Fruit fly (Drosophila melanogaster): ENCODE results near the gene CG7829.
A peak's percentile ranks its signal among the peaks of the same experiment; 100 is the strongest.

Gene CG7829

DNA sequence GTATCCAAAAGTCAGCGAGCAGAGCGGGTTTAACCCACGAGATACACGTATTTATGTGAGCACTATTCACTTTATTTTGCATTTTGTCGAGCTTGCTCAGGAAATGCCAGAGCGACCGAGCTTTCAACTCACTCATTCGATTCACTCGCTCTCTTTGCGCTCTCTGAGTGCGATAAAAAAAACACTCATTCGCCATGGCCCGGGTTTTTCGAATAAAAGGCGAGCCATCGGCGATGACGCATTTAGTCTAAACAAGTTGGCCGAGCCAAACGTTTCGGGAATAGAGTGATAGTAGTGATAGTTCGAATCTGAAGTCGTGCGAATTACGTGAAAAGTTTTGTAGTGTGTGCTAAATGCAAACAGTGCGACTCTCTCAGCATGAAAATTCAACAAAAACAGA is 35.2 kb downstream of the CG7829 start (continued):
- TF ChIP-seq CG12769 (tag; optimal IDR thresholded peaks at IDR 0.05) (peak; percentile 65), Lpt (GFP tag; optimal IDR thresholded peaks at IDR 0.05) (no peak), psq (GFP tag; optimal IDR thresholded peaks at IDR 0.05) (no peak), mirr (GFP tag; optimal IDR thresholded peaks at IDR 0.05) (peak; percentile 66), CG8290 (GFP tag; optimal IDR thresholded peaks at IDR 0.05) (no peak), CG8290 (tag; optimal IDR thresholded peaks at IDR 0.05) (peak in 1 of 2 experiments; percentile 61), CG7839 (tag; optimal IDR thresholded peaks at IDR 0.05) (peak; percentile 19), her (GFP tag; optimal IDR thresholded peaks at IDR 0.05) (peak; percentile 24), stwl (tag; optimal IDR thresholded peaks at IDR 0.05) (no peak), da (GFP tag; optimal IDR thresholded peaks at IDR 0.05) (no peak), chm (GFP tag; IDR thresholded peaks at IDR 0.05) (peak; percentile 71; the same call in 1 of the 2 replicates), nerfin-1 (tag; optimal IDR thresholded peaks at IDR 0.05) (no peak), Jarid2 (GFP tag; optimal IDR thresholded peaks at IDR 0.05) (peak; percentile 94), Sry-β (GFP tag; optimal IDR thresholded peaks at IDR 0.05) (no peak), ERR (GFP tag; optimal IDR thresholded peaks at IDR 0.05) (peak; percentile 16), kay (GFP tag; optimal IDR thresholded peaks at IDR 0.05) (peak; percentile 99), NFAT (GFP tag; IDR thresholded peaks at IDR 0.05) (peak; percentile 61), chinmo (GFP tag; IDR thresholded peaks at IDR 0.05; ENCODE audit: partially characterized antibody) (peak; percentile 96; the same call in 3 of the 4 replicates), PHDP (tag; optimal IDR thresholded peaks at IDR 0.05) (peak; percentile 29), tgo (GFP tag; IDR thresholded peaks at IDR 0.05) (no peak), CG9932 (GFP tag; IDR thresholded peaks at IDR 0.05) (no peak), pb (GFP tag; optimal IDR thresholded peaks at IDR 0.05) (no peak), Nf-YC (tag; optimal IDR thresholded peaks at IDR 0.05) (peak; percentile 42), CG1647 (GFP tag; optimal IDR thresholded peaks at IDR 0.05) (no peak), CG15696 (tag; optimal IDR thresholded peaks at IDR 0.05) (no peak), dmrt99B (tag; optimal IDR thresholded peaks at IDR 0.05) (peak; percentile 24), CG10979 (tag; optimal IDR thresholded peaks at IDR 0.05) (no peak), CG2202 (tag; optimal IDR thresholded peaks at IDR 0.05) (no peak), CG10565 (GFP tag; optimal IDR thresholded peaks at IDR 0.05) (no peak), abd-A (tag; optimal IDR thresholded peaks at IDR 0.05) (peak; percentile 69), fru (optimal IDR thresholded peaks at IDR 0.05) (no peak), toy (GFP tag; IDR thresholded peaks at IDR 0.05) (no peak), CG4404 (GFP tag; IDR thresholded peaks at IDR 0.05) (no peak), CG34376 (GFP tag; optimal IDR thresholded peaks at IDR 0.05) (peak; percentile 82), CG13296 (GFP tag; optimal IDR thresholded peaks at IDR 0.05) (peak; percentile 50), H2.0 (GFP tag; IDR thresholded peaks at IDR 0.05) (no peak), HHEX (GFP tag; optimal IDR thresholded peaks at IDR 0.05) (peak; percentile 31), amos (GFP tag; IDR thresholded peaks at IDR 0.05; ENCODE audit: partially characterized antibody) (peak; percentile 64; the same call in 1 of the 2 replicates), Oli (tag; optimal IDR thresholded peaks at IDR 0.05) (no peak), CG5180 (GFP tag; optimal IDR thresholded peaks at IDR 0.05) (peak; percentile 1), row (GFP tag; IDR thresholded peaks at IDR 0.05) (no peak), CG34422 (GFP tag; IDR thresholded peaks at IDR 0.05) (peak; percentile 48; the same call in 1 of the 3 replicates), CG17568 (GFP tag; optimal IDR thresholded peaks at IDR 0.05) (no peak), lbe (GFP tag; optimal IDR thresholded peaks at IDR 0.05) (peak; percentile 40), esg (GFP tag; conservative IDR thresholded peaks at IDR 0.05) (no peak), CG10147 (GFP tag; optimal IDR thresholded peaks at IDR 0.05) (peak; percentile 2), CG5245 (GFP tag; optimal IDR thresholded peaks at IDR 0.05) (no peak), Dll (GFP tag; IDR thresholded peaks at IDR 0.05; ENCODE audit: partially characterized antibody) (peak; percentile 40; the same call in 1 of the 4 replicates), CG3281 (GFP tag; optimal IDR thresholded peaks at IDR 0.05) (peak; percentile 17), sr (GFP tag; IDR thresholded peaks at IDR 0.05) (peak; percentile 44; the same call in 1 of the 3 replicates), CG6765 (GFP tag; optimal IDR thresholded peaks at IDR 0.05) (peak; percentile 44)

All from whole organism, embryonic.